Fruit fly (Drosophila melanogaster) whole organism, embryonic: ENCODE measurements around the gene Trf4-1.

ENCODE experiments used
- BEAF-32 ChIP-seq: fragments of 200-800 bp; sonication (Bioruptor generic); optimal IDR thresholded peaks from 3 replicates; lab custom pipeline; 2017; ENCODE audit warnings: missing biosample characterization, missing genetic modification characterization, mild to moderate bottlenecking, moderate library complexity, missing genetic modification reagents
- Blimp-1 ChIP-seq: fragments of 200-800 bp; sonication (Bioruptor generic); optimal IDR thresholded peaks from 3 replicates; lab custom pipeline; 2018; ENCODE audit warnings: missing biosample characterization, missing genetic modification characterization, mild to moderate bottlenecking, moderate library complexity, missing genetic modification reagents
- C15 ChIP-seq: fragments of 200-800 bp; sonication (Bioruptor generic); IDR thresholded peaks from 3 replicates; pipeline ENCODE4 v1.3.6; 2022; ENCODE audit warnings: missing biosample characterization, missing genetic modification characterization
- CG11504 ChIP-seq: fragments of 200-800 bp; sonication (Bioruptor generic); optimal IDR thresholded peaks from 3 replicates; lab custom pipeline; 2019; ENCODE audit warnings: missing biosample characterization, mild to moderate bottlenecking, missing genetic modification characterization, moderate library complexity
- CG1233 ChIP-seq: fragments of 200-800 bp; sonication (Bioruptor generic); optimal IDR thresholded peaks from 4 replicates; lab custom pipeline; 2018; ENCODE audit warnings: missing biosample characterization, mild to moderate bottlenecking, missing genetic modification characterization
- CG13624 ChIP-seq: fragments of 200-800 bp; sonication (Bioruptor generic); optimal IDR thresholded peaks from 2 replicates; lab custom pipeline; 2016; ENCODE audit warnings: missing biosample characterization, missing genetic modification characterization
- CG14710 ChIP-seq: fragments of 200-800 bp; sonication (Bioruptor generic); optimal IDR thresholded peaks from 3 replicates; lab custom pipeline; 2019; ENCODE audit warnings: missing biosample characterization, mild to moderate bottlenecking, missing genetic modification characterization, moderate library complexity
- CG15514 ChIP-seq: fragments of 200-800 bp; sonication (Bioruptor generic); optimal IDR thresholded peaks from 3 replicates; lab custom pipeline; 2017; ENCODE audit warnings: missing biosample characterization, missing genetic modification characterization, mild to moderate bottlenecking, moderate library complexity, missing genetic modification reagents
- CG16813 ChIP-seq: fragments of 200-800 bp; sonication (Bioruptor generic); IDR thresholded peaks from 3 replicates; pipeline ENCODE4 v1.3.6; 2022; ENCODE audit warnings: missing biosample characterization, missing genetic modification characterization; ENCODE audit not compliant: partially characterized antibody
- CG17186 ChIP-seq: fragments of 200-800 bp; sonication (Bioruptor generic); optimal IDR thresholded peaks from 3 replicates; lab custom pipeline; 2017; ENCODE audit warnings: missing biosample characterization, missing genetic modification reagents, missing genetic modification characterization
- CG2116 ChIP-seq: fragments of 200-800 bp; sonication (Bioruptor generic); optimal IDR thresholded peaks from 3 replicates; lab custom pipeline; 2018; ENCODE audit warnings: missing biosample characterization, mild to moderate bottlenecking, missing genetic modification characterization
- CG2199 ChIP-seq: fragments of 200-800 bp; sonication (Bioruptor generic); IDR thresholded peaks from 3 replicates; pipeline ENCODE4 v1.3.6; 2022; ENCODE audit warnings: missing biosample characterization, missing genetic modification characterization
- CG2712 ChIP-seq: fragments of 200-800 bp; optimal IDR thresholded peaks from 3 replicates; lab custom pipeline; 2019; ENCODE audit warnings: missing biosample characterization, mild to moderate bottlenecking, missing genetic modification characterization, moderate library complexity
- CG30020 ChIP-seq: fragments of 200-800 bp; optimal IDR thresholded peaks from 2 replicates; lab custom pipeline; 2019; ENCODE audit warnings: missing biosample characterization, mild to moderate bottlenecking, missing genetic modification characterization, moderate library complexity
- CG7357 ChIP-seq: fragments of 200-800 bp; sonication (Bioruptor generic); IDR thresholded peaks from 3 replicates; pipeline ENCODE4 v1.3.6; 2022; ENCODE audit warnings: missing biosample characterization, missing genetic modification characterization
- CG7928 ChIP-seq: fragments of 200-800 bp; sonication (Bioruptor generic); optimal IDR thresholded peaks from 2 replicates; lab custom pipeline; 2017; ENCODE audit warnings: missing biosample characterization, mild to moderate bottlenecking, missing genetic modification characterization
- CG8290 ChIP-seq, 3 experiments: fragments of 200-800 bp; sonication (Bioruptor generic); optimal IDR thresholded peaks; 2 replicates each; lab custom pipeline; 2016 to 2019; ENCODE audit warnings: missing biosample characterization in 3 of 3, missing genetic modification characterization in 3 of 3, mild to moderate bottlenecking in 2 of 3, moderate library complexity in 1 of 3
- CG9727 ChIP-seq: fragments of 200-800 bp; sonication (Bioruptor generic); optimal IDR thresholded peaks from 3 replicates; lab custom pipeline; 2017; ENCODE audit warnings: missing biosample characterization, mild to moderate bottlenecking, missing genetic modification characterization
- CrebB ChIP-seq: fragments of 200-800 bp; sonication (Bioruptor generic); optimal IDR thresholded peaks from 3 replicates; lab custom pipeline; 2018; ENCODE audit warnings: missing biosample characterization, mild to moderate bottlenecking, missing genetic modification characterization
- Dek ChIP-seq: fragments of 200-800 bp; sonication (Bioruptor generic); optimal IDR thresholded peaks from 3 replicates; lab custom pipeline; 2019; ENCODE audit warnings: missing biosample characterization, mild to moderate bottlenecking, missing genetic modification characterization, moderate library complexity
- Ets97D ChIP-seq: fragments of 200-800 bp; sonication (Bioruptor generic); optimal IDR thresholded peaks from 3 replicates; lab custom pipeline; 2016; ENCODE audit warnings: missing biosample characterization, missing genetic modification characterization
- HLH4C ChIP-seq: fragments of 200-800 bp; sonication (Bioruptor generic); IDR thresholded peaks from 3 replicates; pipeline ENCODE4 v1.3.6; 2022; ENCODE audit warnings: missing biosample characterization, missing genetic modification characterization; ENCODE audit not compliant: partially characterized antibody
- HmgD ChIP-seq: fragments of 200-800 bp; sonication (Bioruptor generic); optimal IDR thresholded peaks from 3 replicates; lab custom pipeline; 2016; ENCODE audit warnings: missing biosample characterization, missing genetic modification characterization
- HmgZ ChIP-seq: fragments of 200-800 bp; sonication (Bioruptor generic); optimal IDR thresholded peaks from 2 replicates; lab custom pipeline; 2018; ENCODE audit warnings: missing biosample characterization, mild to moderate bottlenecking, missing genetic modification characterization
- Lhr ChIP-seq: fragments of 200-800 bp; sonication (Bioruptor generic); optimal IDR thresholded peaks from 3 replicates; lab custom pipeline; 2017; ENCODE audit warnings: mild to moderate bottlenecking, missing biosample characterization, missing genetic modification reagents, missing genetic modification characterization
- MBD-R2 ChIP-seq: fragments of 200-800 bp; sonication (Bioruptor generic); IDR thresholded peaks from 2 replicates; pipeline ENCODE4 v1.3.6; 2022; ENCODE audit warnings: missing biosample characterization, missing genetic modification characterization
- Optix ChIP-seq: fragments of 200-800 bp; sonication (Bioruptor generic); IDR thresholded peaks from 3 replicates; pipeline ENCODE4 v1.3.6; 2022; ENCODE audit warnings: missing biosample characterization, missing genetic modification characterization
- Scr ChIP-seq: fragments of 200-800 bp; sonication (Bioruptor generic); IDR thresholded peaks from 2 replicates; pipeline ENCODE4 v1.3.6; 2022; ENCODE audit warnings: missing biosample characterization, missing genetic modification characterization; ENCODE audit not compliant: partially characterized antibody
- Sry-δ ChIP-seq: fragments of 200-800 bp; sonication (Bioruptor generic); optimal IDR thresholded peaks from 2 replicates; lab custom pipeline; 2016; ENCODE audit warnings: missing biosample characterization, missing genetic modification characterization
- bbx ChIP-seq: fragments of 200-800 bp; sonication (Bioruptor generic); IDR thresholded peaks from 2 replicates; pipeline ENCODE4 v1.3.6; 2022; ENCODE audit warnings: missing biosample characterization, missing genetic modification characterization; ENCODE audit not compliant: partially characterized antibody
- chinmo ChIP-seq: fragments of 200-800 bp; sonication (Bioruptor generic); IDR thresholded peaks from 4 replicates; pipeline ENCODE4 v1.3.6; 2022; ENCODE audit warnings: missing biosample characterization, missing genetic modification characterization; ENCODE audit not compliant: partially characterized antibody
- dan ChIP-seq: fragments of 200-800 bp; sonication (Bioruptor generic); IDR thresholded peaks from 2 replicates; pipeline ENCODE4 v1.3.6; 2022; ENCODE audit warnings: missing biosample characterization, missing genetic modification characterization
- ems ChIP-seq: fragments of 200-800 bp; sonication (Bioruptor generic); optimal IDR thresholded peaks from 3 replicates; lab custom pipeline; 2016; ENCODE audit warnings: missing biosample characterization, missing genetic modification characterization
- ftz-f1 ChIP-seq: fragments of 200-800 bp; sonication (Bioruptor generic); optimal IDR thresholded peaks from 2 replicates; lab custom pipeline; 2016; ENCODE audit warnings: missing biosample characterization, missing genetic modification characterization
- grau ChIP-seq: fragments of 200-800 bp; optimal IDR thresholded peaks from 3 replicates; lab custom pipeline; 2019; ENCODE audit warnings: missing biosample characterization, mild to moderate bottlenecking, missing genetic modification characterization, moderate library complexity
- inv ChIP-seq: fragments of 200-800 bp; sonication (Bioruptor generic); IDR thresholded peaks from 2 replicates; pipeline ENCODE4 v1.3.6; 2022; ENCODE audit warnings: missing biosample characterization, missing genetic modification characterization; ENCODE audit not compliant: partially characterized antibody
- mld ChIP-seq: fragments of 200-800 bp; sonication (Bioruptor generic); IDR thresholded peaks from 3 replicates; pipeline ENCODE4 v1.3.6; 2022; ENCODE audit warnings: missing biosample characterization, missing genetic modification characterization; ENCODE audit not compliant: partially characterized antibody
- pfk ChIP-seq: fragments of 200-800 bp; sonication (Bioruptor generic); optimal IDR thresholded peaks from 2 replicates; lab custom pipeline; 2018; ENCODE audit warnings: missing biosample characterization, mild to moderate bottlenecking, missing genetic modification characterization, moderate library complexity
- pzg ChIP-seq: fragments of 200-800 bp; sonication (Bioruptor generic); optimal IDR thresholded peaks from 3 replicates; lab custom pipeline; 2018; ENCODE audit warnings: missing biosample characterization, mild to moderate bottlenecking, missing genetic modification characterization, moderate library complexity
- sd ChIP-seq: fragments of 200-800 bp; sonication (Bioruptor generic); optimal IDR thresholded peaks from 3 replicates; lab custom pipeline; 2018; ENCODE audit warnings: missing biosample characterization, mild to moderate bottlenecking, missing genetic modification characterization, moderate library complexity
- sisA ChIP-seq: fragments of 200-800 bp; sonication (Bioruptor generic); IDR thresholded peaks from 2 replicates; pipeline ENCODE4 v1.3.6; 2022; ENCODE audit warnings: missing biosample characterization, missing genetic modification characterization
- slou ChIP-seq: fragments of 200-800 bp; sonication (Bioruptor generic); optimal IDR thresholded peaks from 3 replicates; lab custom pipeline; 2016; ENCODE audit warnings: missing biosample characterization, missing genetic modification characterization
- so ChIP-seq: fragments of 200-800 bp; sonication (Bioruptor generic); IDR thresholded peaks from 3 replicates; pipeline ENCODE4 v1.3.6; 2022; ENCODE audit warnings: missing biosample characterization, missing genetic modification characterization
- ssp ChIP-seq: fragments of 200-800 bp; sonication (Bioruptor generic); IDR thresholded peaks from 2 replicates; pipeline ENCODE4 v1.3.6; 2022; ENCODE audit warnings: missing biosample characterization, missing genetic modification characterization
- tna ChIP-seq: fragments of 200-800 bp; sonication (Bioruptor generic); IDR thresholded peaks from 2 replicates; pipeline ENCODE4 v1.3.6; 2022; ENCODE audit warnings: missing biosample characterization, missing genetic modification characterization; ENCODE audit not compliant: partially characterized antibody
- trem ChIP-seq: fragments of 200-800 bp; optimal IDR thresholded peaks from 3 replicates; lab custom pipeline; 2019; ENCODE audit warnings: missing biosample characterization, mild to moderate bottlenecking, missing genetic modification characterization, moderate library complexity
- wor ChIP-seq: fragments of 200-800 bp; sonication (Bioruptor generic); IDR thresholded peaks from 2 replicates; pipeline ENCODE4 v1.3.6; 2022; ENCODE audit warnings: missing biosample characterization, missing genetic modification characterization
- zen2 ChIP-seq: fragments of 200-800 bp; sonication (Bioruptor generic); IDR thresholded peaks from 3 replicates; pipeline ENCODE4 v1.3.6; 2022; ENCODE audit warnings: missing biosample characterization, missing genetic modification characterization; ENCODE audit not compliant: partially characterized antibody

Gene Trf4-1

DNA sequence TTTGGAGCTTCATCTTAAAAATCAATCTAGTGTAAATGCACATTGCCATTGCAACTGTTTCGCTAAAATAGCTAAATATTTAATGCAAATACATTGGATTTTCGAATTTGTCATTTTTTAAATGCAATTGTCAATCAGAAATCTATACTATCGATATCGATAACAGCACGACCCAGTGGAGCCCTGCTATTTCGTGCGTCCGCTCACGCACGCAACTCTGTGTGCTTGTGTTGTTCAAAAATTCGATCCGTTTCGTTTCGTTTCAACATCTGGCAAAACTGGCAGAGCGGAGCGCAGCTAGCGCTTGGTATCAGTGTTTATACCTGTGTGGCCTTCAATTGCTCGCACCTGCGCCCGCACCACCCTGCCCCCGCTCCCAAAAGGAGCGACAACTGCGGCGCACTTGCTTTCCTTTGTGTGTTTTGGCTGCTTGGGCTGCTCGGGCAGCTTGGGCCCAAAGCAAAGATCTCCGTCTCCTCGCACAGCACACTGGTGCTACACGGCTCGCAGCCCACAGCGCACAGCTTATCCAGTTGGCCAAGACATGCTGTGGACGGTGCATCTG, 28.6 kb downstream of the Trf4-1 start, which contains the start of gene CG12081 (continued):
- TF ChIP-seq CG2116 (GFP tag; lab: Kevin White, UChicago) (peak; percentile 96), sisA (no peak), CG7357 (GFP tag; lab: Robert Waterston, UW) (peak; percentile 94), HmgD (GFP tag; lab: Kevin White, UChicago) (peak; percentile 16), pfk (GFP tag; lab: Kevin White, UChicago) (peak; percentile 96), CG30020 (peak; percentile 91), tna (GFP tag; lab: Robert Waterston, UW) (peak; percentile 91), Optix (GFP tag; lab: Robert Waterston, UW) (no peak), trem (tag; lab: Kevin White, UChicago) (peak; percentile 53), ems (GFP tag; lab: Kevin White, UChicago) (no peak), bbx (GFP tag; lab: Robert Waterston, UW) (peak; percentile 91), HLH4C (GFP tag; lab: Robert Waterston, UW) (peak; percentile 85), HmgZ (tag; lab: Kevin White, UChicago) (peak; percentile 74), CG14710 (tag; lab: Kevin White, UChicago) (peak; percentile 37), CG7928 (peak; percentile 28), grau (tag; lab: Kevin White, UChicago) (peak; percentile 31), CG2712 (tag; lab: Kevin White, UChicago) (peak; percentile 31), CG15514 (GFP tag; lab: Kevin White, UChicago) (peak; percentile 79), mld (peak; percentile 86; the same call in 2 of the 3 replicates), dan (GFP tag; lab: Robert Waterston, UW) (no peak), CG11504 (no peak), C15 (no peak), inv (GFP tag; lab: Robert Waterston, UW) (peak; percentile 85), pzg (GFP tag; lab: Kevin White, UChicago) (peak; percentile 80), zen2 (GFP tag; lab: Robert Waterston, UW) (peak; percentile 84), Scr (GFP tag; lab: Robert Waterston, UW) (peak; percentile 87), MBD-R2 (GFP tag; lab: Robert Waterston, UW) (peak; percentile 85), CG2199 (GFP tag; lab: Robert Waterston, UW) (0 out of 3 replicates have a peak, but pooled peaks have one; percentile 25), slou (GFP tag; lab: Kevin White, UChicago) (no peak), chinmo (GFP tag; lab: Robert Waterston, UW) (peak; percentile 91), CG8290 (GFP tag; optimal IDR thresholded peaks at IDR 0.05; lab: Kevin White, UChicago) (peak; percentile 52), CG8290 (tag; optimal IDR thresholded peaks at IDR 0.05; lab: Kevin White, UChicago) (peak; percentile 18 to 78), CG1233 (GFP tag; lab: Kevin White, UChicago) (no peak), BEAF-32 (GFP tag; lab: Kevin White, UChicago) (peak; percentile 89), Blimp-1 (GFP tag; lab: Kevin White, UChicago) (no peak), CG9727 (GFP tag; lab: Kevin White, UChicago) (no peak), CG17186 (GFP tag; lab: Kevin White, UChicago) (peak; percentile 65), Sry-δ (GFP tag; lab: Kevin White, UChicago) (peak; percentile 82), Ets97D (GFP tag; lab: Kevin White, UChicago) (peak; percentile 75), CrebB (tag; lab: Kevin White, UChicago) (no peak), CG13624 (GFP tag; lab: Kevin White, UChicago) (peak; percentile 23), ftz-f1 (GFP tag; lab: Kevin White, UChicago) (peak; percentile 94), CG16813 (GFP tag; lab: Robert Waterston, UW) (peak; percentile 90), so (GFP tag; lab: Robert Waterston, UW) (no peak), ssp (peak; percentile 95), sd (tag; lab: Kevin White, UChicago) (peak; percentile 60), Dek (tag; lab: Kevin White, UChicago) (peak; percentile 7), wor (GFP tag; lab: Robert Waterston, UW) (no peak), Lhr (GFP tag; lab: Kevin White, UChicago) (peak; percentile 48)
